Worm (Caenorhabditis elegans) whole organism, L4 larva: ENCODE measurements around the gene ada-2.

Experiments
- F10B5.3 ChIP-seq: sonication (generic microtip); optimal IDR thresholded peaks from 2 replicates; lab custom pipeline; 2016; ENCODE audit warnings: mild to moderate bottlenecking, missing genetic modification characterization, missing compliant biosample characterization
- F26F4.8 ChIP-seq: fragments of 200-800 bp; sonication (Bioruptor generic); conservative IDR thresholded peaks from 2 replicates; pipeline ENCODE4 v1.3.6; 2022; ENCODE audit warnings: missing genetic modification characterization, missing compliant biosample characterization
- F37D6.2 ChIP-seq: sonication (generic microtip); optimal IDR thresholded peaks from 2 replicates; lab custom pipeline; 2016; ENCODE audit warnings: mild to moderate bottlenecking, missing genetic modification characterization, missing compliant biosample characterization
- R02D3.7 ChIP-seq: fragments of 150-350 bp; sonication (generic microtip); optimal IDR thresholded peaks from 3 replicates; lab custom pipeline; 2014; ENCODE audit warnings: missing biosample characterization, missing genetic modification characterization
- T20F7.1 ChIP-seq: fragments of 200-800 bp; sonication (Bioruptor generic); optimal IDR thresholded peaks from 2 replicates; lab custom pipeline; 2018; ENCODE audit warnings: mild to moderate bottlenecking, missing genetic modification characterization, missing compliant biosample characterization
- Y105C5A.15 ChIP-seq: fragments of 200-800 bp; sonication (Bioruptor generic); IDR thresholded peaks from 2 replicates; pipeline ENCODE4 v1.3.6; 2022; ENCODE audit warnings: missing genetic modification characterization, missing compliant biosample characterization
- aha-1 ChIP-seq: fragments of 150-350 bp; peaks from one replicate; lab custom pipeline; 2014; ENCODE audit warnings: missing biosample characterization, missing genetic modification characterization
- arid-1 ChIP-seq: fragments of 200-800 bp; sonication (Bioruptor generic); conservative IDR thresholded peaks from 2 replicates; pipeline ENCODE4 v1.3.6; 2022; ENCODE audit warnings: missing genetic modification reagents, missing genetic modification characterization, missing compliant biosample characterization
- attf-4 ChIP-seq: sonication (generic microtip); optimal IDR thresholded peaks from 3 replicates; lab custom pipeline; 2017; ENCODE audit warnings: missing biosample characterization, missing genetic modification characterization
- ceh-20 ChIP-seq: fragments of 200-800 bp; sonication (Bioruptor generic); IDR thresholded peaks from 2 replicates; pipeline ENCODE4 v1.3.6; 2022; ENCODE audit warnings: missing genetic modification reagents, missing genetic modification characterization, missing compliant biosample characterization
- ceh-28 ChIP-seq: fragments of 150-350 bp; optimal IDR thresholded peaks from 2 replicates; lab custom pipeline; 2014; ENCODE audit warnings: missing biosample characterization, missing genetic modification reagents, missing genetic modification characterization
- ceh-44 ChIP-seq: fragments of 200-800 bp; sonication (Bioruptor generic); IDR thresholded peaks from 2 replicates; pipeline ENCODE4 v1.3.6; 2022; ENCODE audit warnings: missing genetic modification reagents, missing genetic modification characterization, missing compliant biosample characterization
- ceh-82 ChIP-seq: sonication (generic microtip); optimal IDR thresholded peaks from 2 replicates; lab custom pipeline; 2017; ENCODE audit warnings: missing biosample characterization, missing genetic modification characterization
- cey-2 ChIP-seq: sonication (generic microtip); optimal IDR thresholded peaks from 3 replicates; lab custom pipeline; 2017; ENCODE audit warnings: missing genetic modification characterization, mild to moderate bottlenecking, missing compliant biosample characterization, antibody characterized with exemption, borderline replicate concordance; ENCODE audit not compliant: insufficient read depth
- daf-16 ChIP-seq, 3 experiments: sonication (generic microtip); optimal IDR thresholded peaks; 2 replicates each; lab custom pipeline; 2016 to 2017; ENCODE audit warnings: missing genetic modification characterization in 3 of 3, missing genetic modification reagents in 3 of 3, mild to moderate bottlenecking in 2 of 3, missing compliant biosample characterization in 2 of 3, missing biosample characterization in 1 of 3, moderate library complexity in 1 of 3
- dmd-6 ChIP-seq: fragments of 200-800 bp; sonication (Bioruptor generic); IDR thresholded peaks from 2 replicates; pipeline ENCODE4 v1.3.6; 2022; ENCODE audit warnings: missing genetic modification reagents, missing genetic modification characterization, missing compliant biosample characterization
- dpl-1 ChIP-seq: fragments of 150-350 bp; optimal IDR thresholded peaks from 2 replicates; lab custom pipeline; 2014; ENCODE audit warnings: missing biosample characterization, missing genetic modification reagents, missing genetic modification characterization
- dve-1 ChIP-seq: sonication (generic microtip); optimal IDR thresholded peaks from 2 replicates; lab custom pipeline; 2017; ENCODE audit warnings: antibody characterized with exemption, mild to moderate bottlenecking, missing genetic modification characterization, missing compliant biosample characterization; ENCODE audit not compliant: insufficient read depth
- egl-43 ChIP-seq: fragments of 200-800 bp; sonication (Bioruptor generic); IDR thresholded peaks from 2 replicates; pipeline ENCODE4 v1.3.6; 2022; ENCODE audit warnings: missing genetic modification reagents, missing genetic modification characterization, missing compliant biosample characterization
- gei-8 ChIP-seq: fragments of 200-800 bp; sonication (Bioruptor generic); optimal IDR thresholded peaks from 2 replicates; lab custom pipeline; 2018; ENCODE audit warnings: mild to moderate bottlenecking, missing genetic modification characterization, missing compliant biosample characterization
- hlh-11 ChIP-seq: fragments of 200-800 bp; sonication (Bioruptor generic); optimal IDR thresholded peaks from 2 replicates; lab custom pipeline; 2018; ENCODE audit warnings: mild to moderate bottlenecking, missing genetic modification characterization, missing compliant biosample characterization
- hlh-30 ChIP-seq: sonication (generic microtip); optimal IDR thresholded peaks from 2 replicates; lab custom pipeline; 2017; ENCODE audit warnings: antibody characterized with exemption, mild to moderate bottlenecking, missing genetic modification characterization, missing compliant biosample characterization; ENCODE audit not compliant: insufficient read depth
- hmg-1.1 ChIP-seq: fragments of 200-800 bp; sonication (Bioruptor generic); IDR thresholded peaks from 2 replicates; pipeline ENCODE4 v1.3.6; 2022; ENCODE audit warnings: missing genetic modification reagents, missing genetic modification characterization, missing compliant biosample characterization
- jun-1 ChIP-seq: fragments of 150-350 bp; optimal IDR thresholded peaks from 2 replicates; lab custom pipeline; 2014; ENCODE audit warnings: missing biosample characterization, missing genetic modification reagents, missing genetic modification characterization
- lin-1 ChIP-seq: fragments of 200-800 bp; sonication (Bioruptor generic); IDR thresholded peaks from 2 replicates; pipeline ENCODE4 v1.3.6; 2022; ENCODE audit warnings: missing genetic modification reagents, missing genetic modification characterization, missing compliant biosample characterization
- lin-29 ChIP-seq: fragments of 200-800 bp; sonication (Bioruptor generic); IDR thresholded peaks from 2 replicates; pipeline ENCODE4 v1.3.6; 2022; ENCODE audit warnings: missing genetic modification reagents, missing genetic modification characterization, missing compliant biosample characterization
- madf-5 ChIP-seq, 2 experiments: fragments of 200-800 bp; sonication (Bioruptor generic); IDR thresholded peaks; 2 replicates each; pipeline ENCODE4 v1.3.6; 2022; ENCODE audit warnings: missing compliant biosample characterization in 2 of 2, missing genetic modification characterization in 2 of 2
- mdl-1 ChIP-seq, 2 experiments: fragments of 150-350 bp in 1 of 2; sonication (generic microtip) in 1 of 2; optimal IDR thresholded peaks; 2 replicates each; lab custom pipeline; 2014 to 2017; ENCODE audit warnings: missing biosample characterization in 2 of 2, missing genetic modification characterization in 2 of 2
- mdt-29 ChIP-seq: fragments of 200-800 bp; sonication (Bioruptor generic); IDR thresholded peaks from 2 replicates; pipeline ENCODE4 v1.3.6; 2022; ENCODE audit warnings: missing genetic modification reagents, missing genetic modification characterization, missing compliant biosample characterization
- mep-1 ChIP-seq: fragments of 150-350 bp; sonication (generic microtip); optimal IDR thresholded peaks from 3 replicates; lab custom pipeline; 2014; ENCODE audit warnings: missing biosample characterization, missing genetic modification characterization
- mxl-3 ChIP-seq: fragments of 200-800 bp; sonication (Bioruptor generic); optimal IDR thresholded peaks from 2 replicates; lab custom pipeline; 2018; ENCODE audit warnings: mild to moderate bottlenecking, missing genetic modification characterization, missing compliant biosample characterization
- nhr-10 ChIP-seq: fragments of 150-350 bp; optimal IDR thresholded peaks from 2 replicates; lab custom pipeline; 2014; ENCODE audit warnings: missing biosample characterization, missing genetic modification characterization
- nhr-28 ChIP-seq: fragments of 150-350 bp; optimal IDR thresholded peaks from 2 replicates; lab custom pipeline; 2014; ENCODE audit warnings: missing biosample characterization, missing genetic modification characterization
- nhr-48 ChIP-seq: sonication (generic microtip); optimal IDR thresholded peaks from 2 replicates; lab custom pipeline; 2016; ENCODE audit warnings: mild to moderate bottlenecking, missing genetic modification characterization, missing compliant biosample characterization
- nhr-76 ChIP-seq: fragments of 150-350 bp; optimal IDR thresholded peaks from 2 replicates; lab custom pipeline; 2014; ENCODE audit warnings: missing biosample characterization, missing genetic modification characterization
- nhr-77 ChIP-seq: fragments of 150-350 bp; optimal IDR thresholded peaks from 2 replicates; lab custom pipeline; 2014; ENCODE audit warnings: missing biosample characterization, missing genetic modification characterization
- php-3 ChIP-seq: fragments of 200-800 bp; sonication (Bioruptor generic); IDR thresholded peaks from 2 replicates; pipeline ENCODE4 v1.3.6; 2022; ENCODE audit warnings: missing genetic modification reagents, missing genetic modification characterization, missing compliant biosample characterization
- pqm-1 ChIP-seq: sonication (generic microtip); optimal IDR thresholded peaks from 2 replicates; lab custom pipeline; 2017; ENCODE audit warnings: missing biosample characterization, missing genetic modification characterization
- saeg-2 ChIP-seq: fragments of 200-800 bp; sonication (Bioruptor generic); IDR thresholded peaks from 2 replicates; pipeline ENCODE4 v1.3.6; 2022; ENCODE audit warnings: missing genetic modification reagents, missing genetic modification characterization, missing compliant biosample characterization
- sdz-12 ChIP-seq: fragments of 200-800 bp; sonication (Bioruptor generic); optimal IDR thresholded peaks from 2 replicates; lab custom pipeline; 2018; ENCODE audit warnings: mild to moderate bottlenecking, missing genetic modification characterization, missing compliant biosample characterization
- snpc-4 ChIP-seq: fragments of 150-350 bp; optimal IDR thresholded peaks from 2 replicates; lab custom pipeline; 2014; ENCODE audit warnings: missing biosample characterization, missing genetic modification characterization
- tag-97 ChIP-seq: fragments of 200-800 bp; sonication (Bioruptor generic); IDR thresholded peaks from 2 replicates; pipeline ENCODE4 v1.3.6; 2022; ENCODE audit warnings: missing genetic modification characterization, missing compliant biosample characterization
- tra-1 ChIP-seq: fragments of 200-800 bp; sonication (Bioruptor generic); IDR thresholded peaks from 2 replicates; pipeline ENCODE4 v1.3.6; 2022; ENCODE audit warnings: missing genetic modification reagents, missing genetic modification characterization, missing compliant biosample characterization
- unc-62 ChIP-seq, 3 experiments: fragments of 150-350 bp in 1 of 3; sonication (generic microtip); optimal IDR thresholded peaks in 2 of 3; peaks in 1 of 3; 1 replicate in 1 of 3; 2 replicates in 2 of 3; lab custom pipeline; 2014 to 2017; ENCODE audit warnings: missing biosample characterization in 3 of 3, missing genetic modification characterization in 3 of 3, missing genetic modification reagents in 3 of 3, missing genotype in 1 of 3
- zag-1 ChIP-seq: fragments of 150-350 bp; optimal IDR thresholded peaks from 2 replicates; lab custom pipeline; 2014; ENCODE audit warnings: missing biosample characterization, missing genetic modification characterization
- zfp-3 ChIP-seq: fragments of 200-800 bp; sonication (Bioruptor generic); conservative IDR thresholded peaks from 2 replicates; pipeline ENCODE4 v1.3.6; 2022; ENCODE audit warnings: missing genetic modification reagents, missing genetic modification characterization, missing compliant biosample characterization
- ztf-7 ChIP-seq: fragments of 150-350 bp; optimal IDR thresholded peaks from 2 replicates; lab custom pipeline; 2014; ENCODE audit warnings: missing biosample characterization, missing genetic modification characterization

Gene ada-2

DNA sequence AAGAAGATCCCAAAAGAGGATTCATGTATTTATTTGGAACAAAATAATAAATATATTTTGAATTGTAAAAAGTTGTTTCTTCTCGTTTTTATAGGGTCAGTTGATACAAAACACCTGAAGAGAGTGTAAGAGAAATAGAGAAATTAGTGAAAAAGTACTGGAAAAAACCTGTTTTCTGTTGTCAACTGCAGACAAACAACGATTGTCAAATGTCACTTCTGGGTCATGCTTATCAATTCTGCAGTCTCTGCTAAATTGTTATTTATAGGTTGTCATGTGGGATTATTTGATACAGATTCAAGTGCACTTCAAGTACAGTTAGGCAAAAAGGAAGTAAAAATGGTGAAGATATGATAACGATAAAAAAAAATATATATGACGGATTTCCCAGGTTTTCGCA lies 20.5 kb downstream of the ada-2 start (continued):
- TF ChIP-seq ceh-44 (GFP tag; lab: Robert Waterston, UW) (no peak), dmd-6 (peak; percentile 30; the same call in 1 of the 2 replicates), nhr-76 (no peak), nhr-48 (tag; lab: Kevin White, UChicago) (peak; percentile 58), gei-8 (no peak), lin-1 (GFP tag; lab: Robert Waterston, UW) (no peak), egl-43 (GFP tag; lab: Robert Waterston, UW) (no peak), hmg-1.1 (GFP tag; lab: Robert Waterston, UW) (no peak), mdl-1 (tag; optimal IDR thresholded peaks at IDR 0.05; lab: Kevin White, UChicago) (peak in 1 of 2 experiments; percentile 51)

DNA sequence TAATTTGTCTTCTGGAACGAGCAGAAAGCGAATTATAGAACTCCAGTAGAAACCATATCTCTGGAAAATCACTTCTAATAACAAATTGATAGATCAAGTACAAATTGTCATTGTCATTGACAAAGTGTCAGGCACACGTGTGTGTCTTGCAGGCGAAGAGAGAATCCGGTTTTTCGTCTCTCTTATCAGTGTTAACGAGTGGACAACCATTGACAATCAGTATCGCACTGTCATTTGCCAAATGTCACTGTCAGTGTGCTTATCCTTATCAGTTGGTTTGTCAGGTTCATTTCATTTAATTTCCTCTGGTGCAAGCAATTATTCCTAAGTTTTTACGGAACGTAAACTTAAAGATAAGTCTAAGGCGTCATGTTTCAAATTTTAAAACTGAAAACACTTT lies 21.5 kb downstream of the ada-2 start:
- no peak for TF ChIP-seq T20F7.1
- TF ChIP-seq mxl-3: peak; percentile 94
- TF ChIP-seq daf-16 (GFP tag; optimal IDR thresholded peaks at IDR 0.05; lab: Kevin White, UChicago): no peak
- peak; percentile 20 for TF ChIP-seq daf-16 (tag; optimal IDR thresholded peaks at IDR 0.05; lab: Kevin White, UChicago)
- no peak for TF ChIP-seq zfp-3 (GFP tag; lab: Robert Waterston, UW)
- TF ChIP-seq unc-62 (GFP tag; optimal IDR thresholded peaks at IDR 0.05 in 1 of 2; lab: Kevin White, UChicago): peak in 1 of 2 experiments; percentile 75
- TF ChIP-seq unc-62 (tag; optimal IDR thresholded peaks at IDR 0.05; lab: Kevin White, UChicago): no peak
- no peak for TF ChIP-seq dpl-1 (GFP tag; lab: Kevin White, UChicago)
- peak; percentile 14 for TF ChIP-seq nhr-28 (tag; lab: Kevin White, UChicago)
- TF ChIP-seq ceh-82: no peak
- TF ChIP-seq tag-97 (GFP tag; lab: Robert Waterston, UW): no peak
- TF ChIP-seq sdz-12 (GFP tag; lab: Kevin White, UChicago): no peak
- peak; percentile 78 for TF ChIP-seq hlh-11 (tag; lab: Kevin White, UChicago)
- TF ChIP-seq snpc-4 (tag; lab: Kevin White, UChicago): no peak
- TF ChIP-seq php-3 (GFP tag; lab: Robert Waterston, UW): 0 out of 2 replicates have a peak, but pooled peaks have one; percentile 41
- TF ChIP-seq nhr-48 (tag; lab: Kevin White, UChicago): peak; percentile 52
- TF ChIP-seq dve-1 (tag; lab: Kevin White, UChicago): peak; percentile 29
- no peak for TF ChIP-seq ceh-28
- 0 out of 2 replicates have a peak, but pooled peaks have one; percentile 22 for TF ChIP-seq lin-1 (GFP tag; lab: Robert Waterston, UW)
- TF ChIP-seq dmd-6: peak; percentile 79
- no peak for TF ChIP-seq F37D6.2
- peak; percentile 34; the same call in 1 of the 2 replicates for TF ChIP-seq tra-1 (GFP tag; lab: Robert Waterston, UW)
- no peak for TF ChIP-seq F26F4.8 (GFP tag; lab: Robert Waterston, UW)
- peak in 1 of 2 experiments; percentile 37 for TF ChIP-seq mdl-1 (tag; optimal IDR thresholded peaks at IDR 0.05; lab: Kevin White, UChicago)
- TF ChIP-seq pqm-1 (tag; lab: Kevin White, UChicago): peak; percentile 93
- no peak for TF ChIP-seq nhr-10 (tag; lab: Kevin White, UChicago)
- TF ChIP-seq hlh-30 (tag; lab: Kevin White, UChicago): peak; percentile 49
- TF ChIP-seq aha-1 (tag; lab: Kevin White, UChicago): peak; percentile 62
- TF ChIP-seq Y105C5A.15 (GFP tag; lab: Robert Waterston, UW): no peak
- no peak for TF ChIP-seq arid-1 (GFP tag; lab: Robert Waterston, UW)
- TF ChIP-seq, all 104 proteins: peak for 15

DNA sequence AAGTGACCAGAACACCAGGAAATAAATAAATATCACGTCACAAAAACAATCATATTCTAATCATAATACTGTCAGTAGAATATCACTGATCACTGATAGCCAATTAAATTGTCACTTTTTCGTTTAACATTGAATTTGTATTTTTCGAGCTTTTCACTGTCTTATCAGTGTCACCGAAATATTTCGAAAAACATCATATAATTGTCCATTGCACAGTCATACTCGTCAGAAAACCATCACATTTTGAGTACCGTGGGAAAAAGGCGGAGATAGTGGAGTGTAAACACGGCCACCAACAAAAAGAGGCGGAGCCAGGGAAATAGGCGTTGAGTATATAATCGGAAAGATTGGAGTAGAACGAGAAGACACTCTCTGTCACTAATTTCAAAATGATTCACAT lies 25.2 kb downstream of the ada-2 start:
- TF ChIP-seq dmd-6 (peak; percentile 81), cey-2 (tag; lab: Kevin White, UChicago) (no peak), ztf-7 (peak; percentile 8), gei-8 (no peak), zag-1 (no peak), egl-43 (GFP tag; lab: Robert Waterston, UW) (no peak), F10B5.3 (tag; lab: Kevin White, UChicago) (no peak), madf-5 (GFP tag; IDR thresholded peaks at IDR 0.05; lab: Robert Waterston, UW) (no peak), saeg-2 (GFP tag; lab: Robert Waterston, UW) (no peak), ceh-20 (GFP tag; lab: Robert Waterston, UW) (no peak), lin-29 (GFP tag; lab: Robert Waterston, UW) (no peak), nhr-77 (tag; lab: Kevin White, UChicago) (no peak), mxl-3 (peak; percentile 14), mdt-29 (GFP tag; lab: Robert Waterston, UW) (no peak), attf-4 (tag; lab: Kevin White, UChicago) (no peak), mep-1 (tag; lab: Kevin White, UChicago) (no peak), snpc-4 (tag; lab: Kevin White, UChicago) (no peak), R02D3.7 (tag; lab: Kevin White, UChicago) (no peak), tra-1 (GFP tag; lab: Robert Waterston, UW) (peak; percentile 13; the same call in 1 of the 2 replicates), jun-1 (tag; lab: Kevin White, UChicago) (no peak)
